Worm (Caenorhabditis elegans) whole organism, mixed stage, embryonic: ENCODE results near the gene Y67D8B.1.

Source experiments
- M03D4.4 ChIP-seq: sonication (generic microtip); optimal IDR thresholded peaks from 2 replicates; lab custom pipeline; 2017; ENCODE audit warnings: mild to moderate bottlenecking, missing genetic modification characterization, missing compliant biosample characterization
- bed-3 ChIP-seq: fragments of 200-800 bp; sonication (Bioruptor generic); optimal IDR thresholded peaks from 3 replicates; lab custom pipeline; 2018; ENCODE audit warnings: mild to moderate bottlenecking, missing genetic modification characterization, moderate library complexity, missing compliant biosample characterization
- blmp-1 ChIP-seq: fragments of 150-350 bp; optimal IDR thresholded peaks from 2 replicates; lab custom pipeline; 2014; ENCODE audit warnings: missing biosample characterization, missing genetic modification characterization
- ceh-39 ChIP-seq: fragments of 150-350 bp; optimal IDR thresholded peaks from 2 replicates; lab custom pipeline; 2014; ENCODE audit warnings: missing biosample characterization, missing genetic modification characterization
- ceh-43 ChIP-seq: fragments of 200-800 bp; sonication (Bioruptor generic); optimal IDR thresholded peaks from 2 replicates; lab custom pipeline; 2018; ENCODE audit warnings: mild to moderate bottlenecking, missing genetic modification characterization, moderate library complexity, missing compliant biosample characterization
- ceh-83 ChIP-seq: fragments of 200-800 bp; sonication (Bioruptor generic); optimal IDR thresholded peaks from 2 replicates; lab custom pipeline; 2018; ENCODE audit warnings: mild to moderate bottlenecking, missing genetic modification characterization, missing compliant biosample characterization
- ces-1 ChIP-seq: fragments of 150-350 bp; optimal IDR thresholded peaks from 2 replicates; lab custom pipeline; 2014; ENCODE audit warnings: missing biosample characterization, missing genetic modification reagents, missing genetic modification characterization
- cnd-1 ChIP-seq: fragments of 200-800 bp; sonication (Bioruptor generic); optimal IDR thresholded peaks from 2 replicates; lab custom pipeline; 2018; ENCODE audit warnings: mild to moderate bottlenecking, missing genetic modification characterization, missing compliant biosample characterization
- drap-1 ChIP-seq: fragments of 200-800 bp; sonication (Bioruptor generic); optimal IDR thresholded peaks from 3 replicates; lab custom pipeline; 2018; ENCODE audit warnings: mild to moderate bottlenecking, missing genetic modification characterization, missing compliant biosample characterization
- elt-3 ChIP-seq: fragments of 150-350 bp; optimal IDR thresholded peaks from 2 replicates; lab custom pipeline; 2014; ENCODE audit warnings: missing biosample characterization, missing genetic modification characterization
- flh-1 ChIP-seq: fragments of 200-800 bp; sonication (Bioruptor generic); optimal IDR thresholded peaks from 2 replicates; lab custom pipeline; 2018; ENCODE audit warnings: mild to moderate bottlenecking, missing genetic modification characterization, moderate library complexity, missing compliant biosample characterization
- ham-2 ChIP-seq: fragments of 200-800 bp; sonication (Bioruptor generic); optimal IDR thresholded peaks from 2 replicates; lab custom pipeline; 2018; ENCODE audit warnings: mild to moderate bottlenecking, missing genetic modification characterization, missing compliant biosample characterization
- hlh-1 ChIP-seq: fragments of 150-350 bp; optimal IDR thresholded peaks from 2 replicates; lab custom pipeline; 2014; ENCODE audit warnings: missing biosample characterization, missing genetic modification reagents, missing genetic modification characterization
- lin-13 ChIP-seq: fragments of 150-350 bp; optimal IDR thresholded peaks from 2 replicates; lab custom pipeline; 2014; ENCODE audit warnings: missing biosample characterization, missing genetic modification characterization
- lin-32 ChIP-seq: fragments of 200-800 bp; sonication (Bioruptor generic); optimal IDR thresholded peaks from 2 replicates; lab custom pipeline; 2018; ENCODE audit warnings: mild to moderate bottlenecking, missing genetic modification characterization, missing compliant biosample characterization
- lsy-2 ChIP-seq: fragments of 150-350 bp; optimal IDR thresholded peaks from 2 replicates; lab custom pipeline; 2014; ENCODE audit warnings: missing biosample characterization, missing genetic modification characterization
- mab-5 ChIP-seq: fragments of 150-350 bp; optimal IDR thresholded peaks from 2 replicates; lab custom pipeline; 2014; ENCODE audit warnings: missing biosample characterization, missing genetic modification characterization
- mep-1 ChIP-seq: fragments of 150-350 bp; optimal IDR thresholded peaks from 2 replicates; lab custom pipeline; 2017; ENCODE audit warnings: missing biosample characterization, missing genetic modification reagents, missing genetic modification characterization, inconsistent platforms
- mls-2 ChIP-seq: sonication (generic microtip); optimal IDR thresholded peaks from 2 replicates; lab custom pipeline; 2016; ENCODE audit warnings: mild to moderate bottlenecking, missing genetic modification characterization, moderate library complexity, missing compliant biosample characterization
- nhr-12 ChIP-seq: fragments of 150-350 bp; optimal IDR thresholded peaks from 2 replicates; lab custom pipeline; 2014; ENCODE audit warnings: missing biosample characterization, missing genetic modification characterization
- nhr-2 ChIP-seq: fragments of 150-350 bp; optimal IDR thresholded peaks from 2 replicates; lab custom pipeline; 2014; ENCODE audit warnings: missing biosample characterization, missing genetic modification characterization
- nhr-237 ChIP-seq: fragments of 150-350 bp; optimal IDR thresholded peaks from 2 replicates; lab custom pipeline; 2014; ENCODE audit warnings: missing biosample characterization, missing genetic modification characterization
- nhr-28 ChIP-seq: fragments of 150-350 bp; optimal IDR thresholded peaks from 2 replicates; lab custom pipeline; 2014; ENCODE audit warnings: missing biosample characterization, missing genetic modification characterization
- nhr-76 ChIP-seq: sonication (generic microtip); optimal IDR thresholded peaks from 2 replicates; lab custom pipeline; 2017; ENCODE audit warnings: missing biosample characterization, missing genetic modification characterization
- pha-4 ChIP-seq: fragments of 150-350 bp; optimal IDR thresholded peaks from 2 replicates; lab custom pipeline; 2018; ENCODE audit warnings: missing biosample characterization, missing genetic modification reagents, missing genetic modification characterization
- sem-2 ChIP-seq: fragments of 200-800 bp; sonication (Bioruptor generic); optimal IDR thresholded peaks from 2 replicates; lab custom pipeline; 2018; ENCODE audit warnings: mild to moderate bottlenecking, missing genetic modification characterization, missing compliant biosample characterization
- snpc-4 ChIP-seq: fragments of 150-350 bp; optimal IDR thresholded peaks from 2 replicates; lab custom pipeline; 2014; ENCODE audit warnings: missing biosample characterization, missing genetic modification characterization
- sptf-1 ChIP-seq: sonication (generic microtip); optimal IDR thresholded peaks from 2 replicates; lab custom pipeline; 2017; ENCODE audit warnings: mild to moderate bottlenecking, missing genetic modification characterization, moderate library complexity, missing compliant biosample characterization
- tbx-8 ChIP-seq: fragments of 200-800 bp; sonication (Bioruptor generic); optimal IDR thresholded peaks from 2 replicates; lab custom pipeline; 2018; ENCODE audit warnings: mild to moderate bottlenecking, missing genetic modification characterization, moderate library complexity, missing compliant biosample characterization
- unc-120 ChIP-seq: sonication (generic microtip); optimal IDR thresholded peaks from 2 replicates; lab custom pipeline; 2017; ENCODE audit warnings: missing genetic modification characterization, missing compliant biosample characterization; ENCODE audit not compliant: poor library complexity, severe bottlenecking
- unc-39 ChIP-seq: fragments of 150-350 bp; optimal IDR thresholded peaks from 2 replicates; lab custom pipeline; 2014; ENCODE audit warnings: missing biosample characterization, missing genetic modification characterization
- unc-62 ChIP-seq: fragments of 150-350 bp; optimal IDR thresholded peaks from 2 replicates; lab custom pipeline; 2014; ENCODE audit warnings: missing biosample characterization, missing genetic modification reagents, missing genetic modification characterization
- zip-8 ChIP-seq: fragments of 150-350 bp; optimal IDR thresholded peaks from 2 replicates; lab custom pipeline; 2014; ENCODE audit warnings: missing biosample characterization, missing genetic modification characterization
- ztf-11 ChIP-seq: fragments of 150-350 bp; optimal IDR thresholded peaks from 2 replicates; lab custom pipeline; 2014; ENCODE audit warnings: missing biosample characterization, missing genetic modification characterization

Gene Y67D8B.1

DNA sequence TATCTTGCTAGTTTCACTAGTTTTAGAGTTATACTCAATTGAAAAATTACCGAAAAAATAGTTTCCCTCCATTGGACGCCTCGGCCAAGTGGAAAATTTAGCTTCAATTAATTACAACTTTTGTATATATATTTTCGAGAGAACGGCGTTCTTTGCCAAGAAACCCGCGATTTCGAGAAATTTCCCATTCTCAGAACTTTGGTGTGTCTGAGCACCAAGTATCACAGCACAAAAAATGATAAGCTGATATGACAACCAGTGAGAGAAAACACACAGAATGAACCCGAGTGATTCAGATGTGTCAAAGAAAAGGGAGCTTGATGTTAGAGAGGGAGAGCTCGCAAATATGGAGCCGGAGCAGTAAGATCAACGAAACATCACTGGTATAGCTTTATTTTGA lies 26.6 kb upstream of the Y67D8B.1 start:
- TF ChIP-seq unc-62 (GFP tag; lab: Kevin White, UChicago) (no peak), nhr-76 (tag; lab: Kevin White, UChicago) (no peak), unc-120 (tag; lab: Kevin White, UChicago) (no peak), cnd-1 (no peak), blmp-1 (tag; lab: Kevin White, UChicago) (no peak), unc-39 (no peak), bed-3 (GFP tag; lab: Kevin White, UChicago) (no peak), ham-2 (no peak), nhr-12 (no peak)

DNA sequence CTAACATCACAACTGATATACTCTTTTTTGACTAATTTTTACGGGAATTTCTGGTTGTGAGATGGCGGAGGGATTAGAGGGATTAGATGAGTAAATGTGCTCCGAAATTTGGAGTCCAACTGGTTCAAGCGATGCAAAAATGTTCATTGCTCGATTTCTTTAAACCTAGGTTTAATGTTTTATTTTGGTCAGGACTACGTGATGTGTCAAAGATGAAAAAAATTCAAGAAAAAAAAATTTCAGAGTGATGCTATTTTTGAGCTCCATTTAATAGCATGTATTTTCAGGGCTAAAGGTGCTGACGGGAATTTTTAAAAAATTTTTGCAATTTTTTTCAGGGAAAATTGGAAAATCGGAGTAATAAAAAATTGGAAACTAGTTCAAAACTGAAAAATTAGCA lies 24.0 kb upstream of the Y67D8B.1 start:
- no peak for TF ChIP-seq tbx-8 (GFP tag; lab: Kevin White, UChicago)
- no peak for TF ChIP-seq hlh-1 (tag; lab: Kevin White, UChicago)
- no peak for TF ChIP-seq drap-1
- no peak for TF ChIP-seq ces-1
- TF ChIP-seq lin-32 (GFP tag; lab: Kevin White, UChicago) = no peak
- no peak for TF ChIP-seq nhr-2 (tag; lab: Kevin White, UChicago)
- TF ChIP-seq ceh-39 (tag; lab: Kevin White, UChicago) = no peak
- TF ChIP-seq zip-8 (tag; lab: Kevin White, UChicago) = no peak
- TF ChIP-seq elt-3 = no peak
- TF ChIP-seq snpc-4 (tag; lab: Kevin White, UChicago) = no peak
- TF ChIP-seq unc-39 = no peak
- TF ChIP-seq ceh-43 = no peak
- no peak for TF ChIP-seq sem-2 (GFP tag; lab: Kevin White, UChicago)
- no peak for TF ChIP-seq M03D4.4 (tag; lab: Kevin White, UChicago)
- TF ChIP-seq mep-1 = no peak
- no peak for TF ChIP-seq ceh-83 (GFP tag; lab: Kevin White, UChicago)
- TF ChIP-seq sptf-1 (tag; lab: Kevin White, UChicago) = no peak
- TF ChIP-seq lin-13 = no peak
- TF ChIP-seq unc-62 (GFP tag; lab: Kevin White, UChicago) = no peak

DNA sequence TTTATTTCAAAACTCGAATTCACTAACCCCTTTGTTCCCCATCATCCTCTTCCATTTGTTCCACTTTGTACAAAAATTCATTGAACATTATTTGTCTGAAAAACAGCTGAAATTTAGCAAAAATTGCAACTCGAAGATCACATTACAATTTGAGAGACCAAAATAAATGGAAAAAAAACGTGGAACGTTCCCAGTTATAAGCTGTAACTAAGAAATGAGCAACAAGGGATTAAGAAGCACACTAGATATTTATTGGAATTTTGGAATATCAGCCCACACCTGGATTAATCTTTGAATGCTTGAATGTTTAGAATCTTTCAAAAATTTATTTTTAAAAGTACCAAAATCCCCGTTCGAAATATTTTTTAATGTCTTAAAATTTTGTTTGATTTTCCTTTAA lies 19.1 kb upstream of the Y67D8B.1 start, which contains the start of gene Y67D8B.2:
Gene Y67D8B.2, minus strand, starts transcription at position 101 of the 400 bp plus-strand sequence.
- TF ChIP-seq lsy-2 (no peak), ceh-43 (no peak)

DNA sequence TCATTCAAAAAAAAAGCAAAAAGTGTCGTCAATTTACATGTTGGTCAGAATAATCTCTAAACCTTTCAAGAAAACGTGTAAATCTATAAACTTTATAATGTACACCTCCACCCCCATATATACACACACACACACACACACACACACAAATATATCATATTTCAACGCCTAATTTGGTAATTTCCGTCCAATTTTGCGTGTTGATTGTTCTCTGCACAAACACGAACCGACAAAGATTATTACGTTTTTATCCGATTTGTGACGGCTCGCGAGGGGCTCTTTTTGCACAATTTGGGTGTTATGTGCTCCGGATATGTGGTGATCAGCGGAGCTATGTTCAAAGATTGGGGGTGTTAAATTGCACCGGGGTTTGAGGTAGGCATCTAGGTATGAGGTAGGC lies 10.5 kb upstream of the Y67D8B.1 start:
- TF ChIP-seq cnd-1 (no peak), ceh-39 (tag; lab: Kevin White, UChicago) (no peak), mab-5 (tag; lab: Kevin White, UChicago) (no peak), snpc-4 (tag; lab: Kevin White, UChicago) (no peak), zip-8 (tag; lab: Kevin White, UChicago) (no peak), flh-1 (GFP tag; lab: Kevin White, UChicago) (no peak), ztf-11 (tag; lab: Kevin White, UChicago) (no peak), mls-2 (no peak), drap-1 (no peak), lin-13 (no peak), nhr-28 (tag; lab: Kevin White, UChicago) (no peak), blmp-1 (tag; lab: Kevin White, UChicago) (no peak), nhr-237 (tag; lab: Kevin White, UChicago) (no peak), unc-120 (tag; lab: Kevin White, UChicago) (no peak), pha-4 (tag; lab: Kevin White, UChicago) (no peak), unc-39 (no peak)
- TF ChIP-seq, all 35 proteins: peak for 0

DNA sequence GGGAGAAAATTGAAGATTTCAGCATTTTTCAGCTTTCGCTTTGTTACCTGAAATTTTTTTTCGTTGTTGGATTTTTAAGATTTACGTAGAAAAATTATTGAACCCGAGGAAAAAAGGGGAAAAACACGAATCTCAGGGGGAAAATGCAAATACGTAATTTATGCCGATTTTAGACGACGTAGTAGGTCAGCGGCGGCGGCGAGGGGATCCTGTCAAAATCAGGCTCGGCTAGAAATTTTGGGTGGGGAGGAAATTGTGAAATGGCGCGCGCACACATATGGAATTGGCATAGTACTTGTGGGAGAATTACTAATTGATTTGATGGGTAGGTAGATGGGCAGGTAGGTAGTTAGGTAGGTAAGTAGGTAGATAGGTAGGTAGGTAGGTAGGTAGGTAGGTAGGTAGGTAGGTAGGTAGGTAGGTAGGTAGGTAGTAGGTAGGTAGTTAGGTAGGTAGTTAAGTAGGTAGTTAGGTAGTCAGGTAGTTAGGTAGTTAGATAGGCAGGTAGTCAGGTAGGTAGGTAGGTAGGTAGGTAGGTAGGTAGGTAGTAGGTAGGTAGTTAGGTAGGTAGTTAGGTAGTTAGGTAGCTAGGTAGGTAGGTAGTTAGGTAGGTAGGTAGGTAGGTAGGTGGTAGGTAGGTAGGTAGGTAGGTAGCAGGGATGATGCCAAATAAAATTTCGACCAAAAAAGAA lies 3.8 kb upstream of the Y67D8B.1 start, which contains the start of gene nlp-81:
Gene nlp-81, minus strand, starts transcription at position 51 of the 692 bp plus-strand sequence.
- TF ChIP-seq mls-2 = no peak
- TF ChIP-seq hlh-1 (tag; lab: Kevin White, UChicago) = no peak
- TF ChIP-seq mab-5 (tag; lab: Kevin White, UChicago) = no peak
- peak; percentile 66 for TF ChIP-seq sptf-1 (tag; lab: Kevin White, UChicago)
- no peak for TF ChIP-seq nhr-76 (tag; lab: Kevin White, UChicago)
